Worm (Caenorhabditis elegans): ENCODE results near the gene bbln-1.

bbln-1 gene

DNA sequence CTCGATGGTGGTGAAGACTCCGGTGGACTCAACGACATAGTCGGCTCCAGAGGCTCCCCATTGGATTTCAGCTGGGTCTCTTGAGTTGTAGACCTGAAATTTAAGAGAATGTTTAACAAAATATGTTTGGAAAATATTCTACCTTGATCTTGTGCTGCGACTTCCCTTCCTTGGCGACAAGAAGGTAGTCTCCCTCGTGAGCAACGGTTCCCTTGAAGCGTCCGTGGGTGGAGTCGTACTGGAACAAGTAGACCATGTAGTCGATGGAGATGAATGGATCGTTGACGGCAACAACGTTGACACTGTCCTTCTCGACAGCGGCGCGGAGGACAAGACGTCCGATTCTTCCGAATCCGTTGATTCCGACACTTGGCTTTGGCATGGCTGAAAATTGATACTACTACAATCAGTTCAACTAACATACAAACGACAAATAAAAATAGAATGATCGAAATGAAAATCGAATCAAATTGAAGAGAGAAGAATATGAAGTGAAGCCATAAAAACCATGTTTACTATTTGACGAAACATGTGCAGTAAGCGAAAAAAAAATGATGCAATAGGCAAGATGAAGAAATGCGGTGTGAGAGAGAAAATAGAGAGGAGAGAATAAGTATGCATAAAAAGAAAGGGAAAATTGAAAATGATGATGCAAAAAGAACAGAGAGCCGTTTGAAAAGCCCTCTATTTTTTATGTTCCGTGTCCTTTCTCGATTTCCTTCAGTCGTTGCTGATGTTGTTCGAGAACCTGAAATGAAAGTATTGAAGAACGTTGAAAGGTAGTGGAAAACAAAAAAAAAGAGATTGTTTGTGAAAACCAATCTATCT lies 37.7 kb downstream of the bbln-1 start, which contains the start of gene gpd-2:
TSS of gene gpd-2 (minus strand) at position 384 of the 828 bp plus-strand sequence.
- TF ChIP-seq unc-62 (GFP tag; optimal IDR thresholded peaks at IDR 0.05) = no peak

DNA sequence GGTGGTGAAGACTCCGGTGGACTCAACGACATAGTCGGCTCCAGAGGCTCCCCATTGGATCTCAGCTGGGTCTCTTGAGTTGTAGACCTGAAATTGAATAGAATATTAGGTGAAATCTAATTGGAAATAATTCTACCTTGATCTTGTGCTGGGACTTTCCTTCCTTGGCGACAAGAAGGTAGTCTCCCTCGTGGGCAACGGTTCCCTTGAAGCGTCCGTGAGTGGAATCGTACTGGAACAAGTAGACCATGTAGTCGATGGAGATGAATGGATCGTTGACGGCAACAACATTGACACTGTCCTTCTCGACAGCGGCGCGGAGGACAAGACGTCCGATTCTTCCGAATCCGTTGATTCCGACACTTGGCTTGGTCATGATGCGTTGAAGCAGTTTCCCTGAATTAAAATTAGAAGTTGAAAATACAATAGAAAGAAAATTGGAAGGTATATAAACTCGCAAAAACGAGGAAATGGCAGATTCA lies 39.3 kb downstream of the bbln-1 start, which contains the start of gene gpd-3:
TSS of gene gpd-3 (minus strand) at position 396 of the 482 bp plus-strand sequence.
- TF ChIP-seq unc-62 (GFP tag; optimal IDR thresholded peaks at IDR 0.05) = no peak

DNA sequence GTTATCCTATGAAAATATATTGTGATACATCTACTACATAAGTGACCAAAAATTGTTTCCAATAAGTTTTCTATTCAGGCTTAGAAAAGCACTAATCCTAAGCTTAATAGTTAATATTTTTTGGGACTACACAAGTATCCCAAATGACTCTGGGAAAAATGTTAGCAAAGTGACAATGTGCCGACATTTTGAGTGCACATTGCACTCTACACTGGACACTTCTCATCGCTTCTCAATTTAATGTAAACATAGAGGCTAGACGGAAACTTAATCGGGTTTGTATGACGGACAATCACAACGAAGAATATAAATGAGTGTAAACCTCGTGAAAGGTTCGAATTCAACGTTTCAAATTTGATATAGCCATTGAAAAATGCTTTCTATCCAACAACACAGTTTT lies 40.6 kb downstream of the bbln-1 start:
- TF ChIP-seq unc-62 (GFP tag; optimal IDR thresholded peaks at IDR 0.05) = no peak

ce11 chrX:3111066-3111465 lies 41.2 kb downstream of the bbln-1 start:
- TF ChIP-seq unc-62 (GFP tag; optimal IDR thresholded peaks at IDR 0.05) = no peak

DNA sequence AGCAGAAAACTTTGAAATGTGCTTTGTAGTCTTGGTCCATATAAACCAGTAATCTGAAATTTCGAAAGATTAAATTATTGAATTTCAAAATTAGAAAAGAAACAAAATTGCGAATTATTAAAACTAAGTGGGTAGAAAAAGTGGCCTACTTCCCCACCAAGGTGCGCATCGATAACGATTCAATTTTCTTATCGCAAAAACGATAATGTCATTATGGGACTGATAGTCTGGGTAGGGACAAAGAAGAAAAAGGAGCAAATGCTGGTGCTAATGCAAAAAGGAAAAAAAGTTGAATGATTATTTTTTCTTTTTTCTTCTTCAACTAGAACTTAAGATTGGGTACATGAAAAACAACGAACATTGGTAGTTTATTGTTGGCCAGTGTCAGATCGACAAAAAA lies 41.7 kb downstream of the bbln-1 start, which contains the start of gene gpcp-1:
TSS of gene gpcp-1 (minus strand) at position 53 of the 400 bp plus-strand sequence.
- TF ChIP-seq unc-62 (GFP tag; optimal IDR thresholded peaks at IDR 0.05) = no peak

DNA sequence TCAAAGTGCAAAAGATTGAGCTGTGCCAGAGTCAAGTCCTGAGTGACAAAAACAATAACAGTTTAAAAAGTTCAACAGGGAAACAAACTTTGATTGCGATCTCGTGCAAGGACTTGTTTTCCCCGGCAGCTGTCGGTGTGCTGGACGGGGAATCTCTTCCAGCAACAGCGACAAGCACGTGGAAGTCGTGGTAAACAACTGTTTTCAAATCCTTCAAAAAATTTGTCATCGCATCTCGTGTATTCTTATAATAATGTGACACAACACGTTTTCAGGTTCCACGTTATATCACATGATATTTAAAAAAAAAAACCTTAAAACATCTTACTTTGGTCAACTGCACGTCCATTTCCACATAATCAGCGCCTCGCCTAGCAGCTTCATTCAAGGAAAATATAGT lies 43.7 kb downstream of the bbln-1 start:
- no peak for TF ChIP-seq unc-62 (GFP tag; optimal IDR thresholded peaks at IDR 0.05)

- TF ChIP-seq unc-62 (GFP tag; optimal IDR thresholded peaks at IDR 0.05) = no peak
Observed at ce11 chrX:3106137-3106536, 46.1 kb downstream of the bbln-1 start, which contains the start of gene K10B3.5. Gene K10B3.5, minus strand, starts transcription at chrX:3106479.

DNA sequence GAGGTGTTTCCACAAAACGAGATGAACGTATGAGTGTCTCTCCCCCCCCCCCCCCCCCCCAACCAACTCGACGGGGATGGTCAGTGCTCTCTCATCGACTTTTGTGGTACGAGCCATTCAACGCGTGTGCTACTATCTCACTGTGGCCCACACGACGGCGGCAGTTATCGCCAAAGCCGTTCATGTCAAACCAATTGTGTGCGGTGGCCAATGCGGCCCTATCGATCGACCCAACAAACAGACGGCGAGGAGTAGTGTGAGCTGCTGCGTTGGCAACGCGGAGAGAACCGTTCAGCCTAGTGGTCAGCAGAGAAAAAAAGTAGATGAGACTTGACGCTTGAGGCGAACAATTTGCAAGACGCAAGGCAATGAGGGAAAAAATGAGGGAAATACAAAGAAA lies 49.4 kb downstream of the bbln-1 start:
- TF ChIP-seq unc-62 (GFP tag; optimal IDR thresholded peaks at IDR 0.05) = no peak

DNA sequence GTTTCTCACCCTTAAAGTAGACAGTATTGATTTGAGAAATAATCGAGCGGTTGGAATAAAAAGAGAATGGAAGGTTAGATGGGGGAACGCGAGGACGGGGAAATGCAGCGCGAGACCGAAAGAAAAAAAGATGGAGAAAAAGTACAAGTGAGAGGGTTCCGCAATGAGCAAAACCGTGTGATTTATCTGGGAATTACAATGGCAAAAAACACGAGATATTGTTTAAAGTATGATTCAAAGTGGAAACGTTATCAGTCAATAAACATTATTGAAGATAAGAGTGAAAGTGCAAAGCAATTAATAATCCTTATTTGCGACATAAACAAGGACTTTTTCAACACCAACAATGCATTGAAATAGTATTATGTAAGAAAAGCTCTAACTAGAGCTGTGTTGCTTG lies 50.1 kb downstream of the bbln-1 start, which contains the start of gene ztf-13:
TSS of gene ztf-13 (minus strand) at position 11 of the 400 bp plus-strand sequence.
- no peak for TF ChIP-seq unc-62 (GFP tag; optimal IDR thresholded peaks at IDR 0.05)

ce11 chrX:3101562-3101961 lies 50.7 kb downstream of the bbln-1 start:
- no peak for TF ChIP-seq unc-62 (GFP tag; optimal IDR thresholded peaks at IDR 0.05)
